Worm (Caenorhabditis elegans): Measurements from ENCODE around the gene arx-5.
A peak's percentile ranks its signal among the peaks of the same experiment; 100 is the strongest.

arx-5 gene

ce11 chrIII:12851034-12851433, 33.1 kb upstream of the arx-5 start:
- TF ChIP-seq lin-11 (tag; optimal IDR thresholded peaks at IDR 0.05) (no peak), elt-3 (tag; optimal IDR thresholded peaks at IDR 0.05) (no peak), sma-9 (GFP tag; optimal IDR thresholded peaks at IDR 0.05) (peak; percentile 8), sma-9 (tag; optimal IDR thresholded peaks at IDR 0.05) (no peak), peb-1 (tag; optimal IDR thresholded peaks at IDR 0.05) (no peak), alr-1 (tag; optimal IDR thresholded peaks at IDR 0.05) (no peak), elt-1 (tag; optimal IDR thresholded peaks at IDR 0.05) (no peak), nhr-21 (tag; optimal IDR thresholded peaks at IDR 0.05) (peak; percentile 29), lsy-2 (tag; optimal IDR thresholded peaks at IDR 0.05) (no peak), egl-27 (tag; optimal IDR thresholded peaks at IDR 0.05) (peak; percentile 2), mab-5 (tag; optimal IDR thresholded peaks at IDR 0.05) (no peak), unc-39 (tag; optimal IDR thresholded peaks at IDR 0.05) (no peak), fos-1 (tag; optimal IDR thresholded peaks at IDR 0.05) (peak; percentile 54), sma-3 (GFP tag; optimal IDR thresholded peaks at IDR 0.05) (peak; percentile 7), nhr-237 (tag; optimal IDR thresholded peaks at IDR 0.05) (no peak), ceh-82 (tag; optimal IDR thresholded peaks at IDR 0.05) (no peak)

- peak; percentile 43 for TF ChIP-seq sma-9 (GFP tag; optimal IDR thresholded peaks at IDR 0.05)
- no peak for TF ChIP-seq sma-9 (tag; optimal IDR thresholded peaks at IDR 0.05)
- no peak for TF ChIP-seq unc-55 (GFP tag; optimal IDR thresholded peaks at IDR 0.05)
- TF ChIP-seq fos-1 (tag; optimal IDR thresholded peaks at IDR 0.05) = peak; percentile 68
- no peak for TF ChIP-seq mab-5 (tag; optimal IDR thresholded peaks at IDR 0.05)
- TF ChIP-seq elt-3 (tag; optimal IDR thresholded peaks at IDR 0.05) = no peak
- TF ChIP-seq ztf-1 (GFP tag; conservative IDR thresholded peaks at IDR 0.05) = no peak
These were observed 31.8 kb upstream of the arx-5 start for ce11 chrIII:12849691-12850090.

DNA sequence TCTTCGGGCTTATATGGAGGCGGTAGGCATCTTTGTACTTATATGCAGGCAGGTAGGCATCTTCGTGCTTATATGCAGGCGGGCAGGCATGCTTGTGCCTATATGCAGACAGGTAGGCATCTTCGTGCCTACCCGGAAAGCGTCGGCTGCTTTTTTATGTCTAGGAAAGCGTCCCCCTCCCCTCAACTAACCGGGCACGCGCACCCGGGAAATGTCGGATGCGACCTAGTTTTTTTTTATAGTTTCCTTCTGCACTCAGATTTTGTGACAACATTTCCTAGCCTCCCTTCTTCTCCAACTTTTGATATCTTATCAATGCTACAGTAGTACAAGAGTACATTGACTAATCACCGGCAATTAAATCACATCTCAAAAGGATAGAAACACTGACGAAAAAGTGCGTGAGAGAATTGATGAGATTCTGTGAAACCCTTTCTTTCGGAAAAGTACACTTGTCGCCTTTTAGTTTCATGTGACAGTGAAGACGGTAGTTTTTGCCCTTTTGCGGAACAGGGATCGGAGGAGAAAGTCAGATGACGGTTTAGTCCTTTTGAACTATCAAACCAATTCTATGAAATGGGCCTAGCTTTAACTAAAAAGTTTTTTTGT, 31.2 kb upstream of the arx-5 start:
- TF ChIP-seq lin-13 (GFP tag; optimal IDR thresholded peaks at IDR 0.05) (no peak), skn-1 (tag; optimal IDR thresholded peaks at IDR 0.05) (no peak), nhr-21 (tag; optimal IDR thresholded peaks at IDR 0.05) (peak; percentile 93), crh-2 (tag; optimal IDR thresholded peaks at IDR 0.05) (peak; percentile 7), sma-3 (GFP tag; optimal IDR thresholded peaks at IDR 0.05) (peak; percentile 89), nhr-129 (tag; optimal IDR thresholded peaks at IDR 0.05) (peak; percentile 53), F13H6.1 (tag; optimal IDR thresholded peaks at IDR 0.05) (peak; percentile 9), zag-1 (tag; optimal IDR thresholded peaks at IDR 0.05) (no peak), snpc-4 (tag; optimal IDR thresholded peaks at IDR 0.05) (no peak), sma-9 (GFP tag; optimal IDR thresholded peaks at IDR 0.05) (peak; percentile 96), sma-9 (tag; optimal IDR thresholded peaks at IDR 0.05) (peak; percentile 25), ztf-4 (tag; optimal IDR thresholded peaks at IDR 0.05) (no peak), C34F6.9 (tag; optimal IDR thresholded peaks at IDR 0.05) (no peak), mdl-1 (tag; optimal IDR thresholded peaks at IDR 0.05) (peak in 1 of 2 experiments; percentile 31), nhr-25 (tag; optimal IDR thresholded peaks at IDR 0.05) (peak; percentile 68), ztf-1 (GFP tag; conservative IDR thresholded peaks at IDR 0.05) (0 out of 2 replicates have a peak, but pooled peaks have one; percentile 37), lsy-2 (tag; optimal IDR thresholded peaks at IDR 0.05) (peak in 1 of 2 experiments; percentile 71), fos-1 (tag; optimal IDR thresholded peaks at IDR 0.05) (peak; percentile 88), ceh-82 (tag; optimal IDR thresholded peaks at IDR 0.05) (no peak), nhr-6 (tag; optimal IDR thresholded peaks at IDR 0.05) (peak; percentile 17), sem-4 (tag; optimal IDR thresholded peaks at IDR 0.05) (peak; percentile 84), egl-27 (tag; optimal IDR thresholded peaks at IDR 0.05) (peak; percentile 93), gmeb-1 (tag; optimal IDR thresholded peaks at IDR 0.05) (peak; percentile 21), mab-5 (tag; optimal IDR thresholded peaks at IDR 0.05) (peak; percentile 12), blmp-1 (tag; optimal IDR thresholded peaks at IDR 0.05; ENCODE audit: insufficient read depth) (peak; percentile 93)

DNA sequence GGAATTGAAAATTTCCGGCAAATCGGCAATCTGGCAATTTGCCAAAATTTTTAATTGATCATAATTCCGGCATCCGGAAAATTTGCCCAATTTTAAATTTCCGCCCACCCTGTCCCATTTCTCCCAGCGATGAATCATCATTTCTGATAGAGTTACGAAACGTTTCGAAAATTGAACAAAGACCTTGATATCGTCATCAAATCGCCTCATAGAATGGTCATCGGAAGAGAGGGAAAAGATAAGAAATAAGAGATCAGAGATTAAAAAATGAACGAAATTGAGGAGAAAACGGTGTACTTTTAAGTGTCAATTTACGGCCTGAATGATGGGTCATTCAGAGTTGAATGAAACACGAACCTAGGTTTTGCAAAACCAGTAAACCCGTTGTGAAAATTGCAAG, 29.7 kb upstream of the arx-5 start:
- TF ChIP-seq sma-9 (GFP tag; optimal IDR thresholded peaks at IDR 0.05) = peak; percentile 80
- no peak for TF ChIP-seq sma-9 (tag; optimal IDR thresholded peaks at IDR 0.05)
- no peak for TF ChIP-seq ZK546.5 (tag; optimal IDR thresholded peaks at IDR 0.05)
- no peak for TF ChIP-seq elt-3 (tag; optimal IDR thresholded peaks at IDR 0.05)
- TF ChIP-seq ama-1 (optimal IDR thresholded peaks at IDR 0.05) = no peak
- no peak for TF ChIP-seq C34F6.9 (tag; optimal IDR thresholded peaks at IDR 0.05)
- no peak for TF ChIP-seq unc-55 (GFP tag; optimal IDR thresholded peaks at IDR 0.05)
- peak; percentile 19 for TF ChIP-seq nhr-25 (tag; optimal IDR thresholded peaks at IDR 0.05)
- TF ChIP-seq sem-4 (tag; optimal IDR thresholded peaks at IDR 0.05) = peak; percentile 66
- TF ChIP-seq zag-1 (tag; optimal IDR thresholded peaks at IDR 0.05) = no peak
- no peak for TF ChIP-seq egl-27 (tag; optimal IDR thresholded peaks at IDR 0.05)
- TF ChIP-seq mbf-1 (tag; optimal IDR thresholded peaks at IDR 0.05) = no peak
- TF ChIP-seq blmp-1 (tag; optimal IDR thresholded peaks at IDR 0.05; ENCODE audit: insufficient read depth) = peak; percentile 37
- no peak for TF ChIP-seq Y55F3AM.14 (GFP tag; optimal IDR thresholded peaks at IDR 0.05)
- TF ChIP-seq nhr-11 (tag; optimal IDR thresholded peaks at IDR 0.05) = no peak
- TF ChIP-seq fos-1 (tag; optimal IDR thresholded peaks at IDR 0.05) = peak; percentile 92
- peak; percentile 2 for TF ChIP-seq sma-3 (GFP tag; optimal IDR thresholded peaks at IDR 0.05)

All from whole organism, L2 larva.